Fruit fly (Drosophila melanogaster): ENCODE data around the gene TBC1d7.

dm6 chr3R:24162774-24163555, 1.4 kb downstream of the TBC1d7 start, which contains the start of gene mRpS24:
- TF ChIP-seq Sin3A (optimal IDR thresholded peaks at IDR 0.05) = no peak
- no peak for TF ChIP-seq h (optimal IDR thresholded peaks at IDR 0.05)
- TF ChIP-seq ttk (optimal IDR thresholded peaks at IDR 0.05) = no peak
- TF ChIP-seq insv (optimal IDR thresholded peaks at IDR 0.05) = no peak
- no peak for TF ChIP-seq psq (optimal IDR thresholded peaks at IDR 0.05)

Data from Kc167 (cell line).